Fruit fly (Drosophila melanogaster) whole organism: ENCODE results near the gene CG14561.

ENCODE experiments used
- CG8478 ChIP-seq: fragments of >200 bp; optimal IDR thresholded peaks from 2 replicates; lab custom pipeline; 2018; ENCODE audit warnings: inconsistent platforms
- Dll ChIP-seq: fragments of >200 bp; optimal IDR thresholded peaks from 2 replicates; lab custom pipeline; 2017
- EcR ChIP-seq, 2 experiments: fragments of >200 bp; optimal IDR thresholded peaks; 2 replicates each; lab custom pipeline; 2017; ENCODE audit warnings: missing biosample characterization in 2 of 2, missing genetic modification characterization in 2 of 2, missing genetic modification reagents in 2 of 2
- pan ChIP-seq: fragments of >200 bp; optimal IDR thresholded peaks from 2 replicates; lab custom pipeline; 2017
- psq ChIP-seq: fragments of >200 bp; optimal IDR thresholded peaks from 2 replicates; lab custom pipeline; 2017
- usp ChIP-seq: fragments of >200 bp; optimal IDR thresholded peaks from 2 replicates; lab custom pipeline; 2017; ENCODE audit warnings: missing biosample characterization, missing genetic modification characterization, mixed read lengths

The CG14561 gene

dm6 chr3L:22065694-22066093 lies at the start of gene CG14561:
CG14561 (plus strand) TSS chr3L:22065907.
- no peak for TF ChIP-seq CG8478 (lab: Kevin White, UChicago)
- no peak for TF ChIP-seq EcR (GFP tag; optimal IDR thresholded peaks at IDR 0.05; lab: Kevin White, UChicago)
- no peak for TF ChIP-seq Dll (lab: Kevin White, UChicago)
- TF ChIP-seq pan = no peak
- no peak for TF ChIP-seq usp (GFP tag; lab: Kevin White, UChicago)
- TF ChIP-seq psq (lab: Kevin White, UChicago) = no peak

DNA sequence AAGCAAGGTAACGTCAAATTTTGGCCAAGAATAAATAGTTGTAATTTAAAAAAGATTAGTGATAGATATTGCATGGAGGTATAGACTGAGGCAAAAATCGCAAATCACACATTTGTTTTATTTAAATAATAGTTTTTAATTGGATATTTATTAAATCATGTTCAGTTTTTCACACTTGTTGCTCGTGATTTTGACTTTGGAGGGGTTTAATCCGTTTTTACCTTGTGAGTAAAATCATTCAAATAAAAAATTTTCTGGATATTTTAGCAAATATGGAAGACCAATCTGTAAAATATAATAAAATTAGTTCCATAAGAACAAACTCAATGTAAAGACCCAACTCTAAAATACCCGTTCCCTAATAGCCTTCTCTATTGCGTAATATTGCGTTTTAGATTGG lies 37.5 kb upstream of the CG14561 start, which contains the start of gene CG7140:
Gene CG7140 (minus strand): TSS at position 101 of the 400 bp plus-strand sequence.
- no peak for TF ChIP-seq Dll (lab: Kevin White, UChicago)
- TF ChIP-seq usp (GFP tag; lab: Kevin White, UChicago) = no peak
- no peak for TF ChIP-seq psq (lab: Kevin White, UChicago)
- TF ChIP-seq CG8478 (lab: Kevin White, UChicago) = no peak
- TF ChIP-seq pan = no peak
- TF ChIP-seq EcR (GFP tag; optimal IDR thresholded peaks at IDR 0.05; lab: Kevin White, UChicago) = no peak

DNA sequence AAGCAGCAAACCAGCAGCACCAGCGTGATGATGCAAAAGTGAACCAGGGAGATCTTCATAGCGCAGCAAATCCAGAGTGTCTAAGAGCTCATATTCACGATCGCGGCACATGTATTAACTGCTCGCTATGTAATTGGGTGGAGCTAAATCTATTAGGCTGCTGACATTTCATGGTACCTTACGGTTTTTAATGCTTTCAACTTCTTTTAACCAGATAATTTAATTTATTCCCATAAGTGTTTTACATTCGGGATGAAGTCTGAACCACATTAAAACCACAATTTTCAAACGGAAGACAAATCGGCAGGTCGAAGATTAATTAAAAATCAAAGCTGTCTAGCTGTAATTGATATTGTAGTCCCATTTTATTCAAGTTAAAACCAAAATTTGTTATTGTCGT lies 36.0 kb upstream of the CG14561 start, which contains the start of gene CG43392:
Gene CG43392 (minus strand): TSS at position 101 of the 400 bp plus-strand sequence.
- TF ChIP-seq psq (lab: Kevin White, UChicago) (no peak), Dll (lab: Kevin White, UChicago) (no peak), usp (GFP tag; lab: Kevin White, UChicago) (no peak), EcR (GFP tag; optimal IDR thresholded peaks at IDR 0.05; lab: Kevin White, UChicago) (no peak), pan (no peak), CG8478 (lab: Kevin White, UChicago) (no peak)

DNA sequence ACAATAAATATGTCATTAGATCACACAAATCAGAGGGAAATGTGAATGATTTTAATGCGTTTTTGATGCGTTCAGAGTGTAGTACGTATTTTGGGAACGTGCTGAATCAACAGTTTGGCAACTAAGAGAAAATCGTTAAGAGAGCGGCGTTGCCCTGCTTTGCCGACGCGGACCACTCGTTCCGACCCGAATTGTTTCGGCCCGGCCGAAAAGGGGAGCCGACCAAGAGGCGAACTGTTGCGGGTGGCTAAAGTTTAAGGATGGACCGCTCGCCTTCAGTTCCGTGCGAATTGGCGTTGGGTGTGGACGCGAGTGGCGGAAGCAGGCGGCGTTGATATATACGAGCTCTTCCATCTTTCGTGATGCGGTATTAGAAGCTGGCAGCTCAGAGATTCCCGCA lies 31.0 kb upstream of the CG14561 start, which contains the start of gene Oct-TyrR:
Gene Oct-TyrR (plus strand): TSS at position 287 of the 400 bp plus-strand sequence.
- TF ChIP-seq Dll (lab: Kevin White, UChicago) = no peak
- no peak for TF ChIP-seq pan
- no peak for TF ChIP-seq psq (lab: Kevin White, UChicago)
- no peak for TF ChIP-seq CG8478 (lab: Kevin White, UChicago)
- TF ChIP-seq usp (GFP tag; lab: Kevin White, UChicago) = no peak

DNA sequence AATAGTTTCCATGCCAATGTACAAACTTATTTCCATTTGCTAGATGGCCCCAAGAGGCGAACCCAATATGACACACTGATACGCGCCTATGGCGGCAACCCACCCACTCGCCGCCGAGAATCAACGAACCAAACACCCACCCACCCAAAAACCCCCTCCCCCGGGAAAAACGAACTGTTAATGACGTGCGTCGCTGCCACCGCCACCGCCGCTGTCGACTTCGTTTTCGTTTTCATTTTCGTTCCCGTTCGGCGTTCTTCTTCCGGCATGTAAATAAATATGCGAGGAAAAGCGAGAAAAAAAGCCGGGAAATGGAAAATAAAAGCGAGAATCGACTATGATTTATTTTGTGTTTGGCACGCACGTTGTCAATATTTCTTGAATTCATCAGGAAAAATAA lies 14.6 kb upstream of the CG14561 start:
- TF ChIP-seq usp (GFP tag; lab: Kevin White, UChicago) (no peak), pan (no peak), psq (lab: Kevin White, UChicago) (no peak), Dll (lab: Kevin White, UChicago) (no peak), CG8478 (lab: Kevin White, UChicago) (no peak)

dm6 chr3L:22053343-22053742 lies 12.4 kb upstream of the CG14561 start:
- TF ChIP-seq usp (GFP tag; lab: Kevin White, UChicago) (no peak), pan (no peak), CG8478 (lab: Kevin White, UChicago) (no peak), Dll (lab: Kevin White, UChicago) (no peak), psq (lab: Kevin White, UChicago) (no peak), EcR (GFP tag; optimal IDR thresholded peaks at IDR 0.05; lab: Kevin White, UChicago) (no peak)

DNA sequence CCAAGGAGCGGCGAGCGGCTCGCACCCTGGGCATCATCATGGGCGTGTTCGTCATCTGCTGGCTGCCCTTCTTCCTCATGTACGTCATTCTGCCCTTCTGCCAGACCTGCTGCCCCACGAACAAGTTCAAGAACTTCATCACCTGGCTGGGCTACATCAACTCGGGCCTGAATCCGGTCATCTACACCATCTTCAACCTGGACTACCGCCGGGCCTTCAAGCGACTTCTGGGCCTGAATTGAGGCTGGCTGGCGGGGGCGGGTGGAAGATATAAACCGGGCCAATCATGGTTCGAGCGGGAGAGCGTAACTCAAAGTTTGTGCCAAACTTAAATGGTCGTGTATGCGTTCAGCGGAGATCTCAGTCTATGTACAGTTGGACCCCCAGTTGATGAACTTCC lies 1.9 kb upstream of the CG14561 start:
- no peak for TF ChIP-seq Dll (lab: Kevin White, UChicago)
- TF ChIP-seq CG8478 (lab: Kevin White, UChicago) = no peak
- TF ChIP-seq usp (GFP tag; lab: Kevin White, UChicago) = no peak
- TF ChIP-seq pan = no peak
- no peak for TF ChIP-seq psq (lab: Kevin White, UChicago)
- no peak for TF ChIP-seq EcR (GFP tag; optimal IDR thresholded peaks at IDR 0.05; lab: Kevin White, UChicago)

DNA sequence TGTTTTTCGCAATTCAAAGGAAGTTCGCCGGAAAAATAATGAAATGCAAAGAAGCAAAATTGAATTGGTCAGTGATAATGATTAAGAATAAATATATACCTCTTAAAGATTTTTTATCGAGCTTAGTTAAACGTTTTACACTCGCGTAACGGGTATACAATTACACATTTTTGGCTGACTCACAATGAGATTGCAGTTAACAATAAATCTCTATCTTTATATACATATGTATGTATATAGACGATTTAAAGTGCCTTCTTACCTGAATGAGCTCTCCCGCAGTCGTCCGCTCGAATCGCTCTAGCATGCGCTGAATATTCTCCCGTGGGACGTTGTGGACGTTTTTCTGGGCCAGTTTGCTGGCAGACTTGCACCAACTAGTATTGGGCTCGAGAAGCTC lies 4.8 kb downstream of the CG14561 start:
- TF ChIP-seq psq (lab: Kevin White, UChicago) (no peak), usp (GFP tag; lab: Kevin White, UChicago) (no peak), CG8478 (lab: Kevin White, UChicago) (no peak), Dll (lab: Kevin White, UChicago) (no peak), EcR (GFP tag; optimal IDR thresholded peaks at IDR 0.05; lab: Kevin White, UChicago) (no peak), pan (no peak)

dm6 chr3L:22071687-22072394 lies 6.1 kb downstream of the CG14561 start, which contains the start of gene CG7139:
CG7139 (minus strand) TSS chr3L:22071848.
- TF ChIP-seq CG8478 (lab: Kevin White, UChicago) (no peak), EcR (GFP tag; optimal IDR thresholded peaks at IDR 0.05; lab: Kevin White, UChicago) (no peak)

dm6 chr3L:22072824-22073223 lies 7.1 kb downstream of the CG14561 start:
- TF ChIP-seq pan (no peak), CG8478 (lab: Kevin White, UChicago) (no peak), EcR (GFP tag; optimal IDR thresholded peaks at IDR 0.05; lab: Kevin White, UChicago) (no peak), Dll (lab: Kevin White, UChicago) (no peak), psq (lab: Kevin White, UChicago) (no peak), usp (GFP tag; lab: Kevin White, UChicago) (no peak)

DNA sequence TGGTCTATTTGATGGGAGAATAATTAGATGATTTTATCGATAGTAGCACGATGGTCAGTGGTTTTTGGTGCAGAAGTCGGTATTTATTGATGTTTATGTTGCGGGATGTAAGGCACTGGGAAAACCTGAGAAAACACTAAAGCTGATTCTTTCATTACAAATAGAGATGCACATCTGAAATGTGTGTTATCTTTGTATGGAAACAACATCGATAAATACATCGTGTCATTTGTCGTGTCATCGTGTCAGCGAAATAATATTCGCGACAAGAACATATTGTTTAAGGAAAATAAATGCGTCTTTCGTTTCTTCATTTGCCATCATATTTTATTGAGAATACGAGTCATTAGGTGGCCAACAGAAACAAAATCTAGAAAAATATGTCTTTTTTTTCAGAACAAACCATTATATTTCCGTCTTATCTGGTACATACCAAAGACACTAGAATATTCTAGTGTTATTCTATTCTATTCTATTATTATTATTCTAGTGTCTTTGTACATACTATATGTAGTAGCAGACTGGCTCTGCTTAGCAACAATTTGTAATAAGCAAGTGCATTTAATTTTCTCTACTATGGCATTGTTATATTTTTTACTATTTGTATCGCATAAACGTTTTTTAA lies 8.8 kb downstream of the CG14561 start, which contains the start of gene CG7133:
Gene CG7133 (minus strand): TSS at position 177 of the 625 bp plus-strand sequence.
- no peak for TF ChIP-seq EcR (GFP tag; optimal IDR thresholded peaks at IDR 0.05; lab: Kevin White, UChicago)
- TF ChIP-seq Dll (lab: Kevin White, UChicago) = no peak
- no peak for TF ChIP-seq CG8478 (lab: Kevin White, UChicago)
- TF ChIP-seq psq (lab: Kevin White, UChicago) = no peak
- no peak for TF ChIP-seq usp (GFP tag; lab: Kevin White, UChicago)
- no peak for TF ChIP-seq pan
